Worm (Caenorhabditis elegans): Measurements from ENCODE around the gene srg-15.

Gene srg-15

ce11 chrII:8747246-8747938 is 37.2 kb upstream of the srg-15 start (continued):
- TF ChIP-seq madf-5 (GFP tag; IDR thresholded peaks at IDR 0.05) = peak; percentile 8 to 61; a peak in 2 of 4 replicates
- TF ChIP-seq mxl-3 (GFP tag; optimal IDR thresholded peaks at IDR 0.05) = peak; percentile 14
- no peak; the same call in 1 of the 2 replicates for TF ChIP-seq madf-9 (GFP tag; conservative IDR thresholded peaks at IDR 0.05)
- TF ChIP-seq ztf-7 (tag; optimal IDR thresholded peaks at IDR 0.05) = no peak
- peak; percentile 41 for TF ChIP-seq nhr-111 (GFP tag; optimal IDR thresholded peaks at IDR 0.05)
- peak; percentile 57 for TF ChIP-seq mes-2 (tag; optimal IDR thresholded peaks at IDR 0.05; ENCODE audit: poor library complexity, severe bottlenecking)

ce11 chrII:8746298-8746775 is 36.1 kb upstream of the srg-15 start:
- no peak for TF ChIP-seq ces-1 (GFP tag; optimal IDR thresholded peaks at IDR 0.05)
- peak; percentile 74; the same call in 1 of the 2 replicates for TF ChIP-seq Y105C5A.15 (GFP tag; IDR thresholded peaks at IDR 0.05)
- TF ChIP-seq lin-38 (GFP tag; IDR thresholded peaks at IDR 0.05) = 0 out of 2 replicates have a peak, but pooled peaks have one; percentile 4
- TF ChIP-seq lir-3 (tag; optimal IDR thresholded peaks at IDR 0.05) = no peak
- TF ChIP-seq dmd-8 (GFP tag; IDR thresholded peaks at IDR 0.05) = no peak
- peak; percentile 28; the same call in 1 of the 2 replicates for TF ChIP-seq D1046.2 (GFP tag; IDR thresholded peaks at IDR 0.05)
- TF ChIP-seq zfp-3 (GFP tag; conservative IDR thresholded peaks at IDR 0.05) = peak; percentile 79; the same call in 1 of the 2 replicates
- no peak for TF ChIP-seq mdt-29 (GFP tag; IDR thresholded peaks at IDR 0.05)
- peak; percentile 55 for TF ChIP-seq aha-1 (tag)
- TF ChIP-seq nhr-41 (GFP tag; IDR thresholded peaks at IDR 0.05) = peak; percentile 43
- no peak for TF ChIP-seq F37D6.2 (tag; optimal IDR thresholded peaks at IDR 0.05)
- no peak for TF ChIP-seq hlh-11 (tag; optimal IDR thresholded peaks at IDR 0.05)
- TF ChIP-seq nhr-76 (tag; optimal IDR thresholded peaks at IDR 0.05) = no peak
- 0 out of 2 replicates have a peak, but pooled peaks have one; percentile 11 for TF ChIP-seq egl-43 (GFP tag; IDR thresholded peaks at IDR 0.05)
- TF ChIP-seq hif-1 (tag; optimal IDR thresholded peaks at IDR 0.05) = peak in 1 of 2 experiments; percentile 13
- TF ChIP-seq fos-1 (tag; optimal IDR thresholded peaks at IDR 0.05) = no peak
- TF ChIP-seq F10B5.3 (tag; optimal IDR thresholded peaks at IDR 0.05) = no peak
- TF ChIP-seq T20F7.1 (GFP tag; optimal IDR thresholded peaks at IDR 0.05) = peak; percentile 35
- TF ChIP-seq zip-11 (GFP tag; IDR thresholded peaks at IDR 0.05) = no peak
- TF ChIP-seq nhr-111 (GFP tag; optimal IDR thresholded peaks at IDR 0.05) = peak; percentile 77
- no peak for TF ChIP-seq fkh-10 (GFP tag; optimal IDR thresholded peaks at IDR 0.05)
- peak; percentile 49; the same call in 1 of the 2 replicates for TF ChIP-seq vab-7 (GFP tag; IDR thresholded peaks at IDR 0.05)
- 0 out of 2 replicates have a peak, but pooled peaks have one; percentile 37 for TF ChIP-seq arid-1 (GFP tag; conservative IDR thresholded peaks at IDR 0.05)
- peak; percentile 74 for TF ChIP-seq sdz-12 (GFP tag; optimal IDR thresholded peaks at IDR 0.05)
- no peak for TF ChIP-seq zag-1 (tag; optimal IDR thresholded peaks at IDR 0.05)
- TF ChIP-seq ZK337.2 (GFP tag; IDR thresholded peaks at IDR 0.05) = 0 out of 2 replicates have a peak, but pooled peaks have one; percentile 1
- TF ChIP-seq mes-2 (tag; optimal IDR thresholded peaks at IDR 0.05; ENCODE audit: poor library complexity, severe bottlenecking) = peak; percentile 32
- TF ChIP-seq ceh-20 (GFP tag; IDR thresholded peaks at IDR 0.05) = peak; percentile 64; the same call in 1 of the 2 replicates
- TF ChIP-seq nhr-25 (tag; optimal IDR thresholded peaks at IDR 0.05; ENCODE audit: borderline replicate concordance, insufficient read depth) = peak; percentile 71
- peak; percentile 50; the same call in 1 of the 2 replicates for TF ChIP-seq lim-7 (GFP tag; IDR thresholded peaks at IDR 0.05)
- no peak for TF ChIP-seq ceh-32 (tag; optimal IDR thresholded peaks at IDR 0.05; ENCODE audit: poor library complexity)
- TF ChIP-seq dmd-6 (GFP tag; IDR thresholded peaks at IDR 0.05) = peak; percentile 10; the same call in 1 of the 2 replicates
- peak; percentile 17; the same call in 1 of the 2 replicates for TF ChIP-seq tra-1 (GFP tag; IDR thresholded peaks at IDR 0.05)
- TF ChIP-seq snpc-1.2 (GFP tag; IDR thresholded peaks at IDR 0.05) = peak; percentile 52; the same call in 1 of the 2 replicates
- TF ChIP-seq T26A8.4 (GFP tag; IDR thresholded peaks at IDR 0.05) = peak; percentile 64
- no peak for TF ChIP-seq set-16 (GFP tag; IDR thresholded peaks at IDR 0.05)
- no peak for TF ChIP-seq nhr-48 (tag; optimal IDR thresholded peaks at IDR 0.05)
- no peak for TF ChIP-seq daf-16 (GFP tag; optimal IDR thresholded peaks at IDR 0.05)
- TF ChIP-seq daf-16 (tag; optimal IDR thresholded peaks at IDR 0.05) = peak; percentile 7
- TF ChIP-seq hlh-30 (tag; optimal IDR thresholded peaks at IDR 0.05; ENCODE audit: insufficient read depth) = no peak
- no peak for TF ChIP-seq gei-8 (GFP tag; optimal IDR thresholded peaks at IDR 0.05)
- no peak for TF ChIP-seq ceh-82 (tag; optimal IDR thresholded peaks at IDR 0.05)

All from whole organism, L4 larva.